Worm (Caenorhabditis elegans): ENCODE data around the gene C50H2.7.

DNA sequence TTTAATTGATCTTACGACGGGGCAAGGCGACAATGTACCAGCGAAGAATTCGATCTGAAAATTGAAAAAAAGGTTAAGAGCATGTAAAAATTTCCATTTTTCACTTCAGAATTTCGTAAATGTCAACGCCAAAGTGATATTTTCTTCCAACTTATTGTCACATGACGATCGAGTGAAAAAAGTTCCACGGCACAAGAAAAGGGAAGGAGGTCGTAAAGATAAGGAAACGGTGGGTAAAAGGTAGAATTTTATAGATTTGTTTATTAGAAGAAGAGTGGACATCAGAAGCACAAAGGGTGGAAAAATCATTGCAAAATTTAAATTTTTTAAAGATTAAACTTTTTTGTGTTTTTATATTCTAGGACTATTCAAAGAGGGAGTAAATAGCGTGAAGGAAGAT lies 5.4 kb downstream of the C50H2.7 start:
- TF ChIP-seq hlh-13 (GFP tag; optimal IDR thresholded peaks at IDR 0.05) (no peak), pqm-1 (tag; optimal IDR thresholded peaks at IDR 0.05) (no peak), C38D4.7 (GFP tag; optimal IDR thresholded peaks at IDR 0.05) (no peak), ceh-19 (GFP tag; optimal IDR thresholded peaks at IDR 0.05) (no peak), ama-1 (optimal IDR thresholded peaks at IDR 0.05) (no peak), tbx-2 (tag; optimal IDR thresholded peaks at IDR 0.05) (no peak), nfya-1 (tag; optimal IDR thresholded peaks at IDR 0.05) (no peak), nhr-11 (tag; optimal IDR thresholded peaks at IDR 0.05) (no peak), dve-1 (tag; optimal IDR thresholded peaks at IDR 0.05) (no peak), fkh-10 (GFP tag; optimal IDR thresholded peaks at IDR 0.05) (no peak), zip-5 (tag; optimal IDR thresholded peaks at IDR 0.05) (no peak), fkh-6 (tag; optimal IDR thresholded peaks at IDR 0.05) (no peak)

Data from whole organism, late embryonic.